Fruit fly (Drosophila melanogaster) S2 (cell line): Measurements from ENCODE around the gene dl.

Source experiments
- CG8478 ChIP-seq: fragments of >200 bp; optimal IDR thresholded peaks from 2 replicates; lab custom pipeline; 2018
- CTCF ChIP-seq, 2 experiments: fragments of >200 bp; optimal IDR thresholded peaks; 2 replicates each; lab custom pipeline; 2018

DNA sequence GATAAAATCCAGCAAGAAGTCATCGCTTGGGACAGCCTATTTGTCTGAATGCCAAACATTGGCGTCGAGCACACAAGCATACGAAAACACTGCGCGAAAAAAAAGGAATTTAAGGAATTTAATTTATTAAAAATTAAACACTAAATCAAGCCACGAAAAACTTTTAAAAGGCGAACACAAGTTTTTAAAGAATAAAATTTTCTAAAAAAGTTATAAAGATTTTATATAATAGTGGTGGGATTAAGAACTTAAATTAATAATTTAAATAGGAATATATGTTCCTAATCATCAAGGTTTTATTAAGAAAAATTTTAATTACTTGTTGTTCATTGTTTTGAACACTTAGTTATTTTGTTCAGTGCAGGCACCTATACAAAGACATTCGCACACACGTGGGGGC, 28.8 kb downstream of the dl start:
- TF ChIP-seq CTCF (optimal IDR thresholded peaks at IDR 0.05; lab: Kevin White, UChicago): no peak
- no peak for TF ChIP-seq CG8478 (lab: Kevin White, UChicago)
